Worm (Caenorhabditis elegans) whole organism, early embryonic: ENCODE data around the gene col-141.

Experiments used
- ama-1 ChIP-seq: fragments of 150-350 bp; optimal IDR thresholded peaks from 2 replicates; lab custom pipeline; 2014
- ceh-13 ChIP-seq: fragments of 200-800 bp; sonication (Bioruptor generic); optimal IDR thresholded peaks from 2 replicates; lab custom pipeline; 2018; ENCODE audit warnings: mild to moderate bottlenecking, missing genetic modification characterization, missing compliant biosample characterization
- ceh-36 ChIP-seq: sonication (generic microtip); optimal IDR thresholded peaks from 2 replicates; lab custom pipeline; 2016; ENCODE audit warnings: missing genetic modification characterization, inconsistent platforms, missing compliant biosample characterization
- flt-1 ChIP-seq: fragments of 200-800 bp; sonication (Bioruptor generic); IDR thresholded peaks from 2 replicates; pipeline ENCODE4 v1.3.6; 2022; ENCODE audit warnings: missing genetic modification characterization, missing compliant biosample characterization
- scrt-1 ChIP-seq: fragments of 200-800 bp; sonication (Bioruptor generic); IDR thresholded peaks from 2 replicates; pipeline ENCODE4 v1.3.6; 2022; ENCODE audit warnings: missing genetic modification characterization, missing compliant biosample characterization
- sea-1 ChIP-seq: fragments of 200-800 bp; sonication (Bioruptor generic); conservative IDR thresholded peaks from 2 replicates; pipeline ENCODE4 v1.3.6; 2022; ENCODE audit warnings: missing genetic modification characterization, missing compliant biosample characterization
- tra-4 ChIP-seq: sonication (generic microtip); optimal IDR thresholded peaks from 2 replicates; lab custom pipeline; 2017; ENCODE audit warnings: missing genetic modification characterization, missing compliant biosample characterization

DNA sequence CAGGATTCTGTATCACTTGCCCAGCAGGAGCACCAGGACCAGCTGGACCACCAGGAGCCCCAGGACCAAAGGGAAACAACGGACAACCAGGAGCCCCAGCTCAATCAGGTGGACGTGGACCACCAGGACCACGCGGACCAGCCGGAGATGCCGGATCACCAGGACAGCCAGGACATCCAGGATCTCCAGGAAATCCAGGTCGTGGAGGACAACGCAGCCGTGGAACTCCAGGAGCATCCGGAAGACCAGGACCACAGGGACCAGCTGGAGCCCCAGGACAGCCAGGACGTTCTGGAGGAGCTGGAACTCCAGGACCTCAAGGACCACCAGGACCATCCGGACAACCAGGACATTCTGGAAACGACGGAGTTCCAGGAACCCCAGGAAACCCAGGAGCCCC lies 6.5 kb downstream of the col-141 start:
- TF ChIP-seq sea-1 (no peak), scrt-1 (no peak), flt-1 (GFP tag; lab: Robert Waterston, UW) (no peak), ceh-13 (no peak), tra-4 (tag; lab: Kevin White, UChicago) (no peak), ama-1 (lab: Kevin White, UChicago) (no peak), ceh-36 (no peak)
